Worm (Caenorhabditis elegans) whole organism, L1 larva: ENCODE data around the gene F09B12.7.

ENCODE experiments used
- C04F5.9 ChIP-seq: sonication (generic microtip); optimal IDR thresholded peaks from 2 replicates; lab custom pipeline; 2016; ENCODE audit warnings: missing genetic modification characterization, missing compliant biosample characterization
- C16A3.4 ChIP-seq: fragments of 150-350 bp; optimal IDR thresholded peaks from 2 replicates; lab custom pipeline; 2014; ENCODE audit warnings: missing biosample characterization, missing genetic modification characterization
- C34B4.2 ChIP-seq: sonication (generic microtip); optimal IDR thresholded peaks from 2 replicates; lab custom pipeline; 2017; ENCODE audit warnings: mild to moderate bottlenecking, missing genetic modification characterization, missing compliant biosample characterization
- F16B12.6 ChIP-seq: fragments of 150-350 bp; optimal IDR thresholded peaks from 2 replicates; lab custom pipeline; 2014; ENCODE audit warnings: missing biosample characterization, missing genetic modification characterization
- aha-1 ChIP-seq: fragments of 150-350 bp; optimal IDR thresholded peaks from 2 replicates; lab custom pipeline; 2014; ENCODE audit warnings: missing biosample characterization, missing genetic modification characterization
- ama-1 ChIP-seq: fragments of 150-350 bp; optimal IDR thresholded peaks from 2 replicates; lab custom pipeline; 2014
- blmp-1 ChIP-seq: fragments of 150-350 bp; optimal IDR thresholded peaks from 2 replicates; lab custom pipeline; 2014; ENCODE audit warnings: missing biosample characterization, missing genetic modification characterization
- ceh-90 ChIP-seq: sonication (generic microtip); optimal IDR thresholded peaks from 2 replicates; lab custom pipeline; 2016; ENCODE audit warnings: missing genetic modification characterization, missing compliant biosample characterization
- dpl-1 ChIP-seq, 3 experiments: fragments of 150-350 bp in 2 of 3; sonication (generic microtip) in 1 of 3; optimal IDR thresholded peaks; 2 replicates each; lab custom pipeline; 2014 to 2017; ENCODE audit warnings: missing biosample characterization in 3 of 3, missing genetic modification characterization in 3 of 3, missing genetic modification reagents in 3 of 3
- efl-1 ChIP-seq, 4 experiments: fragments of 150-350 bp; optimal IDR thresholded peaks in 3 of 4; peaks in 1 of 4; 1 replicate in 1 of 4; 2 replicates in 3 of 4; lab custom pipeline; 2014; ENCODE audit warnings: missing biosample characterization in 2 of 4, missing genetic modification characterization in 2 of 4, missing genetic modification reagents in 2 of 4
- egl-27 ChIP-seq, 2 experiments: fragments of 150-350 bp in 1 of 2; sonication (generic microtip); optimal IDR thresholded peaks; 3 replicates each; lab custom pipeline; 2017 to 2018; ENCODE audit warnings: missing biosample characterization in 2 of 2, missing genetic modification characterization in 2 of 2, missing genetic modification reagents in 2 of 2
- elt-2 ChIP-seq: sonication (generic microtip); optimal IDR thresholded peaks from 2 replicates; lab custom pipeline; 2016; ENCODE audit warnings: missing genetic modification characterization, mild to moderate bottlenecking, inconsistent platforms, missing compliant biosample characterization, missing genetic modification reagents
- elt-3 ChIP-seq, 6 experiments: fragments of 150-350 bp in 1 of 6; sonication (generic microtip); optimal IDR thresholded peaks; 2 replicates each; lab custom pipeline; 2017 to 2018; ENCODE audit warnings: missing biosample characterization in 6 of 6, missing genetic modification characterization in 6 of 6, inconsistent platforms in 1 of 6
- ets-5 ChIP-seq: fragments of 200-800 bp; sonication (Bioruptor generic); IDR thresholded peaks from 2 replicates; pipeline ENCODE4 v1.3.6; 2022; ENCODE audit warnings: missing genetic modification characterization, missing compliant biosample characterization
- fkh-10 ChIP-seq: sonication (generic microtip); optimal IDR thresholded peaks from 2 replicates; lab custom pipeline; 2017; ENCODE audit warnings: missing biosample characterization, missing genetic modification reagents, missing genetic modification characterization
- fkh-4 ChIP-seq: sonication (generic microtip); optimal IDR thresholded peaks from 2 replicates; lab custom pipeline; 2016; ENCODE audit warnings: missing compliant biosample characterization, missing genetic modification characterization, borderline replicate concordance
- grh-1 ChIP-seq: fragments of 200-800 bp; sonication (Bioruptor generic); IDR thresholded peaks from 2 replicates; pipeline ENCODE4 v1.3.6; 2022; ENCODE audit warnings: missing genetic modification reagents, missing genetic modification characterization, missing compliant biosample characterization
- hlh-4 ChIP-seq: sonication (generic microtip); optimal IDR thresholded peaks from 2 replicates; lab custom pipeline; 2016; ENCODE audit warnings: mild to moderate bottlenecking, missing genetic modification characterization, missing compliant biosample characterization
- irx-1 ChIP-seq: sonication (generic microtip); optimal IDR thresholded peaks from 2 replicates; lab custom pipeline; 2016; ENCODE audit warnings: missing genetic modification characterization, missing compliant biosample characterization
- jun-1 ChIP-seq: fragments of 150-350 bp; optimal IDR thresholded peaks from 2 replicates; lab custom pipeline; 2014; ENCODE audit warnings: missing biosample characterization, missing genetic modification reagents, missing genetic modification characterization
- lin-14 ChIP-seq: fragments of 200-800 bp; sonication (Bioruptor generic); optimal IDR thresholded peaks from 2 replicates; lab custom pipeline; 2018; ENCODE audit warnings: mild to moderate bottlenecking, missing genetic modification characterization, moderate library complexity, missing compliant biosample characterization
- lin-35 ChIP-seq, 2 experiments: fragments of 150-350 bp; optimal IDR thresholded peaks; 2 replicates each; lab custom pipeline; 2014; ENCODE audit warnings: missing biosample characterization in 2 of 2, missing genetic modification characterization in 2 of 2, missing genetic modification reagents in 2 of 2
- lin-39 ChIP-seq: fragments of 150-350 bp; optimal IDR thresholded peaks from 2 replicates; lab custom pipeline; 2014; ENCODE audit warnings: missing biosample characterization, missing genetic modification reagents, missing genetic modification characterization
- lir-3 ChIP-seq: sonication (generic microtip); optimal IDR thresholded peaks from 2 replicates; lab custom pipeline; 2016; ENCODE audit warnings: mild to moderate bottlenecking, missing genetic modification characterization, moderate library complexity, missing compliant biosample characterization; ENCODE audit not compliant: poor library complexity
- lsy-2 ChIP-seq, 2 experiments: fragments of 150-350 bp; optimal IDR thresholded peaks; 2 replicates each; lab custom pipeline; 2014; ENCODE audit warnings: missing biosample characterization in 2 of 2, missing genetic modification characterization in 2 of 2
- mab-9 ChIP-seq: fragments of 200-800 bp; sonication (Bioruptor generic); IDR thresholded peaks from 2 replicates; pipeline ENCODE4 v1.3.6; 2022; ENCODE audit warnings: missing genetic modification reagents, missing genetic modification characterization, missing compliant biosample characterization
- mdl-1 ChIP-seq, 2 experiments: fragments of 150-350 bp; optimal IDR thresholded peaks; 2 replicates each; lab custom pipeline; 2014 to 2017; ENCODE audit warnings: missing biosample characterization in 2 of 2, missing genetic modification characterization in 2 of 2, inconsistent platforms in 1 of 2
- mef-2 ChIP-seq: fragments of 150-350 bp; optimal IDR thresholded peaks from 2 replicates; lab custom pipeline; 2014; ENCODE audit warnings: missing biosample characterization, missing genetic modification characterization
- mep-1 ChIP-seq: fragments of 150-350 bp; optimal IDR thresholded peaks from 2 replicates; lab custom pipeline; 2014; ENCODE audit warnings: missing biosample characterization, missing genetic modification characterization
- nhr-12 ChIP-seq: sonication (generic microtip); optimal IDR thresholded peaks from 2 replicates; lab custom pipeline; 2017; ENCODE audit warnings: missing biosample characterization, missing genetic modification characterization
- nhr-19 ChIP-seq: fragments of 200-800 bp; sonication (Bioruptor generic); conservative IDR thresholded peaks from 2 replicates; pipeline ENCODE4 v1.3.6; 2022; ENCODE audit warnings: missing genetic modification characterization, missing compliant biosample characterization
- nhr-20 ChIP-seq: sonication (generic microtip); optimal IDR thresholded peaks from 2 replicates; lab custom pipeline; 2016; ENCODE audit warnings: mild to moderate bottlenecking, missing genetic modification characterization, missing compliant biosample characterization
- nhr-237 ChIP-seq: fragments of 150-350 bp; optimal IDR thresholded peaks from 2 replicates; lab custom pipeline; 2014; ENCODE audit warnings: missing biosample characterization, missing genetic modification characterization
- nhr-28 ChIP-seq: fragments of 150-350 bp; optimal IDR thresholded peaks from 2 replicates; lab custom pipeline; 2014; ENCODE audit warnings: missing biosample characterization, missing genetic modification characterization
- nhr-47 ChIP-seq: sonication (generic microtip); optimal IDR thresholded peaks from 2 replicates; lab custom pipeline; 2016; ENCODE audit warnings: mild to moderate bottlenecking, missing genetic modification characterization, moderate library complexity, missing compliant biosample characterization
- nhr-71 ChIP-seq: sonication (generic microtip); optimal IDR thresholded peaks from 2 replicates; lab custom pipeline; 2016; ENCODE audit warnings: mild to moderate bottlenecking, missing genetic modification characterization, moderate library complexity, missing compliant biosample characterization
- nhr-76 ChIP-seq: sonication (generic microtip); optimal IDR thresholded peaks from 2 replicates; lab custom pipeline; 2017; ENCODE audit warnings: missing biosample characterization, missing genetic modification characterization
- nhr-85 ChIP-seq: sonication (generic microtip); peaks from one replicate; lab custom pipeline; 2016; ENCODE audit warnings: missing genetic modification characterization, inconsistent platforms, missing compliant biosample characterization
- nhr-90 ChIP-seq: sonication (generic microtip); optimal IDR thresholded peaks from 2 replicates; lab custom pipeline; 2016; ENCODE audit warnings: mild to moderate bottlenecking, missing genetic modification characterization, missing compliant biosample characterization; ENCODE audit not compliant: poor library complexity
- pax-3 ChIP-seq: fragments of 200-800 bp; sonication (Bioruptor generic); optimal IDR thresholded peaks from 2 replicates; lab custom pipeline; 2018; ENCODE audit warnings: mild to moderate bottlenecking, missing genetic modification characterization, moderate library complexity, missing compliant biosample characterization
- rnt-1 ChIP-seq: sonication (generic microtip); optimal IDR thresholded peaks from 2 replicates; lab custom pipeline; 2016; ENCODE audit warnings: mild to moderate bottlenecking, missing genetic modification characterization, moderate library complexity, missing compliant biosample characterization
- skn-1 ChIP-seq: fragments of 150-350 bp; optimal IDR thresholded peaks from 2 replicates; lab custom pipeline; 2014; ENCODE audit warnings: missing biosample characterization, missing genetic modification characterization
- snpc-4 ChIP-seq: fragments of 150-350 bp; optimal IDR thresholded peaks from 2 replicates; lab custom pipeline; 2014; ENCODE audit warnings: missing biosample characterization, missing genetic modification characterization
- snu-23 ChIP-seq: sonication (generic microtip); optimal IDR thresholded peaks from 2 replicates; lab custom pipeline; 2016; ENCODE audit warnings: missing genetic modification characterization, missing compliant biosample characterization
- sptf-1 ChIP-seq: fragments of 150-350 bp; optimal IDR thresholded peaks from 2 replicates; lab custom pipeline; 2014; ENCODE audit warnings: missing biosample characterization, missing genetic modification characterization
- tbx-2 ChIP-seq: sonication (generic microtip); optimal IDR thresholded peaks from 2 replicates; lab custom pipeline; 2016; ENCODE audit warnings: missing genetic modification characterization, missing compliant biosample characterization
- unc-130 ChIP-seq: fragments of 150-350 bp; optimal IDR thresholded peaks from 2 replicates; lab custom pipeline; 2017; ENCODE audit warnings: missing biosample characterization, missing genetic modification characterization, inconsistent platforms
- unc-86 ChIP-seq: sonication (generic microtip); optimal IDR thresholded peaks from 2 replicates; lab custom pipeline; 2016; ENCODE audit warnings: missing genetic modification characterization, missing compliant biosample characterization
- unc-98 ChIP-seq: fragments of 200-800 bp; sonication (Bioruptor generic); IDR thresholded peaks from 2 replicates; pipeline ENCODE4 v1.3.6; 2022; ENCODE audit warnings: missing genetic modification characterization, missing compliant biosample characterization
- vab-15 ChIP-seq: sonication (generic microtip); optimal IDR thresholded peaks from 2 replicates; lab custom pipeline; 2017; ENCODE audit warnings: missing genotype, mild to moderate bottlenecking, missing genetic modification characterization, missing compliant biosample characterization
- xbp-1 ChIP-seq: sonication (generic microtip); optimal IDR thresholded peaks from 2 replicates; lab custom pipeline; 2016; ENCODE audit warnings: missing genetic modification characterization, missing compliant biosample characterization
- zip-4 ChIP-seq: fragments of 200-800 bp; sonication (Bioruptor generic); optimal IDR thresholded peaks from 2 replicates; lab custom pipeline; 2018; ENCODE audit warnings: mild to moderate bottlenecking, missing genetic modification characterization, moderate library complexity, missing compliant biosample characterization
- ztf-4 ChIP-seq: fragments of 150-350 bp; optimal IDR thresholded peaks from 2 replicates; lab custom pipeline; 2014; ENCODE audit warnings: missing biosample characterization, missing genetic modification characterization

The F09B12.7 gene

DNA sequence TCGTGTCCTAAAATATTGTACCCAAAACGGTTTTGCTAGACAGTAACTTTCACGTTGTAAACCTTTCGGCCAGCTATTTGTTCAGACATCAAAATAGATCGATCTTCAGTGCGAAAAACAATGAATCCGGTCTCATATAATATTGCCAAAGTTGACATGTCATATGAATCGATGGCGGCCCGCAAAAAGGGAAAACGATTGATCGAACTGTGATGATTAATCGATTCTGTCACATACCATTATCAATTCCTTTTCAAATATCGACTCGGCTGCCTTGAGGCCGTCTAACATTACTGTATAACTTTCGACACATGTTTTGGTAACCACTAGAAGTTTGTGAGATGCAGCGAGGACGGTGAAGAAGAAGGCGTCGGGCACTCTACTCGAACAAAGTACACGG lies 22.0 kb downstream of the F09B12.7 start:
- 0 out of 2 replicates have a peak, but pooled peaks have one; percentile 61 for TF ChIP-seq grh-1
- peak in 2 of 6 experiments; percentile 71 to 72 for TF ChIP-seq elt-3 (tag; optimal IDR thresholded peaks at IDR 0.05; lab: Kevin White, UChicago)
- peak in 1 of 3 experiments; percentile 8 for TF ChIP-seq dpl-1 (GFP tag; optimal IDR thresholded peaks at IDR 0.05; lab: Kevin White, UChicago)
- no peak for TF ChIP-seq ceh-90
- TF ChIP-seq F16B12.6 (tag; lab: Kevin White, UChicago) = no peak
- TF ChIP-seq fkh-4 (tag; lab: Kevin White, UChicago) = no peak
- no peak for TF ChIP-seq skn-1
- no peak for TF ChIP-seq efl-1 (optimal IDR thresholded peaks at IDR 0.05; lab: Kevin White, UChicago)
- TF ChIP-seq efl-1 (GFP tag; optimal IDR thresholded peaks at IDR 0.05 in 1 of 2; lab: Kevin White, UChicago) = peak in 1 of 2 experiments; percentile 58
- no peak for TF ChIP-seq hlh-4 (tag; lab: Kevin White, UChicago)
- TF ChIP-seq sptf-1 = no peak
- TF ChIP-seq ztf-4 (tag; lab: Kevin White, UChicago) = no peak
- peak; percentile 94 for TF ChIP-seq blmp-1 (tag; lab: Kevin White, UChicago)
- TF ChIP-seq nhr-76 (tag; lab: Kevin White, UChicago) = no peak
- TF ChIP-seq tbx-2 (tag; lab: Kevin White, UChicago) = peak; percentile 69
- TF ChIP-seq snu-23 (GFP tag; lab: Kevin White, UChicago) = peak; percentile 67
- TF ChIP-seq mep-1 (tag; lab: Kevin White, UChicago) = no peak
- TF ChIP-seq unc-130 (tag; lab: Kevin White, UChicago) = peak; percentile 28
- TF ChIP-seq xbp-1 (tag; lab: Kevin White, UChicago) = no peak
- no peak for TF ChIP-seq zip-4
- TF ChIP-seq nhr-20 (tag; lab: Kevin White, UChicago) = peak; percentile 81
- no peak for TF ChIP-seq C34B4.2 (tag; lab: Kevin White, UChicago)
- no peak for TF ChIP-seq ama-1
- no peak for TF ChIP-seq elt-2 (tag; lab: Kevin White, UChicago)
- TF ChIP-seq pax-3 (tag; lab: Kevin White, UChicago) = no peak
- TF ChIP-seq aha-1 = no peak
- TF ChIP-seq unc-98 = no peak
- no peak for TF ChIP-seq ets-5 (GFP tag; lab: Robert Waterston, UW)
- peak; percentile 96 for TF ChIP-seq nhr-85 (tag; lab: Kevin White, UChicago)
- no peak for TF ChIP-seq fkh-10 (GFP tag; lab: Kevin White, UChicago)
- no peak for TF ChIP-seq C04F5.9 (tag; lab: Kevin White, UChicago)
- TF ChIP-seq nhr-47 (tag; lab: Kevin White, UChicago) = no peak
- TF ChIP-seq nhr-71 (tag; lab: Kevin White, UChicago) = peak; percentile 80
- no peak for TF ChIP-seq nhr-28 (tag; lab: Kevin White, UChicago)
- peak in 1 of 2 experiments; percentile 35 for TF ChIP-seq mdl-1 (tag; optimal IDR thresholded peaks at IDR 0.05; lab: Kevin White, UChicago)
- TF ChIP-seq nhr-237 = no peak
- TF ChIP-seq lsy-2 (tag; optimal IDR thresholded peaks at IDR 0.05; lab: Kevin White, UChicago) = no peak
- TF ChIP-seq nhr-19 (GFP tag; lab: Robert Waterston, UW) = peak; percentile 49
- no peak for TF ChIP-seq vab-15 (tag; lab: Kevin White, UChicago)
- no peak for TF ChIP-seq mef-2 (tag; lab: Kevin White, UChicago)
- no peak for TF ChIP-seq snpc-4 (tag; lab: Kevin White, UChicago)
- TF ChIP-seq lir-3 (tag; lab: Kevin White, UChicago) = no peak
- TF ChIP-seq irx-1 (tag; lab: Kevin White, UChicago) = no peak
- TF ChIP-seq C16A3.4 (tag; lab: Kevin White, UChicago) = no peak
- TF ChIP-seq unc-86 (tag; lab: Kevin White, UChicago) = no peak
- TF ChIP-seq nhr-12 (tag; lab: Kevin White, UChicago) = no peak
- no peak for TF ChIP-seq rnt-1 (tag; lab: Kevin White, UChicago)
- TF ChIP-seq mab-9 (GFP tag; lab: Robert Waterston, UW) = no peak
- TF ChIP-seq lin-35 (GFP tag; optimal IDR thresholded peaks at IDR 0.05; lab: Kevin White, UChicago) = peak in 1 of 2 experiments; percentile 35
- no peak for TF ChIP-seq jun-1
- TF ChIP-seq egl-27 (tag; optimal IDR thresholded peaks at IDR 0.05; lab: Kevin White, UChicago) = no peak
- TF ChIP-seq lin-39 = no peak
- TF ChIP-seq nhr-90 (tag; lab: Kevin White, UChicago) = peak; percentile 74
- peak; percentile 56 for TF ChIP-seq lin-14 (GFP tag; lab: Kevin White, UChicago)
